Worm (Caenorhabditis elegans): Measurements from ENCODE around the gene F14H12.7.
"Not testable (repeated sequence)": the region's sequence is repeated elsewhere in the genome, so short reads cannot be mapped to it uniquely, and the experiment has no call there.

- not testable (repeated sequence) for TF ChIP-seq ama-1 (optimal IDR thresholded peaks at IDR 0.05); lin-13 (GFP tag; optimal IDR thresholded peaks at IDR 0.05); egl-27 (tag; optimal IDR thresholded peaks at IDR 0.05); ztf-11 (tag; optimal IDR thresholded peaks at IDR 0.05); elt-1 (tag; optimal IDR thresholded peaks at IDR 0.05); alr-1 (tag; optimal IDR thresholded peaks at IDR 0.05); lin-39 (tag; optimal IDR thresholded peaks at IDR 0.05); nhr-6 (tag; optimal IDR thresholded peaks at IDR 0.05); blmp-1 (tag; optimal IDR thresholded peaks at IDR 0.05; ENCODE audit: insufficient read depth); nhr-77 (tag; optimal IDR thresholded peaks at IDR 0.05)
These were observed 30.1 kb downstream of the F14H12.7 start, which contains the start of gene C24A8.6 for ce11 chrX:4332305-4332704.

Measured in whole organism, L2 larva.